Worm (Caenorhabditis elegans) whole organism, late embryonic: Measurements from ENCODE around the gene glo-4.

ENCODE experiments used
- C08G9.2 ChIP-seq: sonication (generic microtip); optimal IDR thresholded peaks from 2 replicates; lab custom pipeline; 2016; ENCODE audit warnings: mild to moderate bottlenecking, missing genetic modification characterization, moderate library complexity, missing compliant biosample characterization
- C38D4.7 ChIP-seq: fragments of 200-800 bp; sonication (Bioruptor generic); optimal IDR thresholded peaks from 2 replicates; lab custom pipeline; 2018; ENCODE audit warnings: mild to moderate bottlenecking, missing genetic modification characterization, moderate library complexity, missing compliant biosample characterization
- F13H6.1 ChIP-seq: sonication (generic microtip); optimal IDR thresholded peaks from 2 replicates; lab custom pipeline; 2016; ENCODE audit warnings: missing genetic modification characterization, missing compliant biosample characterization
- K02D7.2 ChIP-seq: sonication (generic microtip); optimal IDR thresholded peaks from 2 replicates; lab custom pipeline; 2017; ENCODE audit warnings: mild to moderate bottlenecking, missing genetic modification characterization, missing compliant biosample characterization
- ahr-1 ChIP-seq: sonication (generic microtip); optimal IDR thresholded peaks from 2 replicates; lab custom pipeline; 2016; ENCODE audit warnings: missing genetic modification characterization, missing compliant biosample characterization
- ceh-19 ChIP-seq: fragments of 200-800 bp; sonication (Bioruptor generic); optimal IDR thresholded peaks from 2 replicates; lab custom pipeline; 2018; ENCODE audit warnings: mild to moderate bottlenecking, missing genetic modification characterization, missing compliant biosample characterization
- ceh-2 ChIP-seq: sonication (generic microtip); optimal IDR thresholded peaks from 2 replicates; lab custom pipeline; 2016; ENCODE audit warnings: missing genotype, missing genetic modification characterization, missing compliant biosample characterization
- ceh-30 ChIP-seq: fragments of 150-350 bp; optimal IDR thresholded peaks from 2 replicates; lab custom pipeline; 2014; ENCODE audit warnings: missing biosample characterization, missing genetic modification characterization
- ceh-31 ChIP-seq: sonication (generic microtip); optimal IDR thresholded peaks from 2 replicates; lab custom pipeline; 2016; ENCODE audit warnings: missing genetic modification characterization, missing compliant biosample characterization
- che-1 ChIP-seq: sonication (generic microtip); optimal IDR thresholded peaks from 2 replicates; lab custom pipeline; 2016; ENCODE audit warnings: mild to moderate bottlenecking, missing genetic modification characterization, missing compliant biosample characterization
- dve-1 ChIP-seq: sonication (generic microtip); optimal IDR thresholded peaks from 2 replicates; lab custom pipeline; 2017; ENCODE audit warnings: antibody characterized with exemption, mild to moderate bottlenecking, missing genetic modification characterization, missing compliant biosample characterization
- fax-1 ChIP-seq: sonication (generic microtip); optimal IDR thresholded peaks from 2 replicates; lab custom pipeline; 2016; ENCODE audit warnings: missing genotype, missing genetic modification characterization, missing compliant biosample characterization
- fkh-10 ChIP-seq: fragments of 150-350 bp; optimal IDR thresholded peaks from 2 replicates; lab custom pipeline; 2014; ENCODE audit warnings: missing biosample characterization, missing genetic modification reagents, missing genetic modification characterization
- fkh-6 ChIP-seq: sonication (generic microtip); optimal IDR thresholded peaks from 2 replicates; lab custom pipeline; 2016; ENCODE audit warnings: missing genetic modification characterization, missing compliant biosample characterization
- gmeb-2 ChIP-seq: sonication (generic microtip); optimal IDR thresholded peaks from 2 replicates; lab custom pipeline; 2016; ENCODE audit warnings: missing genetic modification characterization, inconsistent platforms, missing compliant biosample characterization
- hlh-13 ChIP-seq: fragments of 200-800 bp; sonication (Bioruptor generic); optimal IDR thresholded peaks from 2 replicates; lab custom pipeline; 2018; ENCODE audit warnings: mild to moderate bottlenecking, missing genetic modification characterization, missing compliant biosample characterization
- hlh-15 ChIP-seq: sonication (generic microtip); optimal IDR thresholded peaks from 2 replicates; lab custom pipeline; 2016; ENCODE audit warnings: missing genetic modification characterization, missing compliant biosample characterization
- hlh-8 ChIP-seq: sonication (generic microtip); optimal IDR thresholded peaks from 2 replicates; lab custom pipeline; 2016; ENCODE audit warnings: missing genotype, missing genetic modification characterization, missing compliant biosample characterization
- lim-6 ChIP-seq: sonication (generic microtip); optimal IDR thresholded peaks from 2 replicates; lab custom pipeline; 2016; ENCODE audit warnings: missing genetic modification characterization, missing compliant biosample characterization
- mec-3 ChIP-seq: sonication (generic microtip); optimal IDR thresholded peaks from 2 replicates; lab custom pipeline; 2016; ENCODE audit warnings: borderline replicate concordance, missing genetic modification characterization, missing compliant biosample characterization
- nfya-1 ChIP-seq: sonication (generic microtip); optimal IDR thresholded peaks from 2 replicates; lab custom pipeline; 2017; ENCODE audit warnings: missing genetic modification characterization, mild to moderate bottlenecking, missing compliant biosample characterization, antibody characterized with exemption, moderate library complexity
- pax-1 ChIP-seq: fragments of 150-350 bp; optimal IDR thresholded peaks from 2 replicates; lab custom pipeline; 2014; ENCODE audit warnings: missing biosample characterization, missing genetic modification characterization
- pqm-1 ChIP-seq: sonication (generic microtip); optimal IDR thresholded peaks from 2 replicates; lab custom pipeline; 2016; ENCODE audit warnings: missing genetic modification characterization, missing compliant biosample characterization
- pros-1 ChIP-seq: fragments of 150-350 bp; optimal IDR thresholded peaks from 2 replicates; lab custom pipeline; 2014; ENCODE audit warnings: missing biosample characterization, missing genetic modification reagents, missing genetic modification characterization
- rnt-1 ChIP-seq: sonication (generic microtip); optimal IDR thresholded peaks from 2 replicates; lab custom pipeline; 2016; ENCODE audit warnings: missing genetic modification characterization, missing compliant biosample characterization
- ttx-3 ChIP-seq: sonication (generic microtip); optimal IDR thresholded peaks from 2 replicates; lab custom pipeline; 2016; ENCODE audit warnings: missing genetic modification reagents, missing genetic modification characterization, missing compliant biosample characterization
- unc-42 ChIP-seq: sonication (generic microtip); optimal IDR thresholded peaks from 2 replicates; lab custom pipeline; 2016; ENCODE audit warnings: missing genotype, missing genetic modification characterization, missing compliant biosample characterization
- unc-55 ChIP-seq: sonication (generic microtip); optimal IDR thresholded peaks from 2 replicates; lab custom pipeline; 2017; ENCODE audit warnings: missing biosample characterization, missing genetic modification reagents, missing genetic modification characterization
- unc-86 ChIP-seq: sonication (generic microtip); optimal IDR thresholded peaks from 2 replicates; lab custom pipeline; 2016; ENCODE audit warnings: missing genetic modification characterization, missing compliant biosample characterization

glo-4 gene

DNA sequence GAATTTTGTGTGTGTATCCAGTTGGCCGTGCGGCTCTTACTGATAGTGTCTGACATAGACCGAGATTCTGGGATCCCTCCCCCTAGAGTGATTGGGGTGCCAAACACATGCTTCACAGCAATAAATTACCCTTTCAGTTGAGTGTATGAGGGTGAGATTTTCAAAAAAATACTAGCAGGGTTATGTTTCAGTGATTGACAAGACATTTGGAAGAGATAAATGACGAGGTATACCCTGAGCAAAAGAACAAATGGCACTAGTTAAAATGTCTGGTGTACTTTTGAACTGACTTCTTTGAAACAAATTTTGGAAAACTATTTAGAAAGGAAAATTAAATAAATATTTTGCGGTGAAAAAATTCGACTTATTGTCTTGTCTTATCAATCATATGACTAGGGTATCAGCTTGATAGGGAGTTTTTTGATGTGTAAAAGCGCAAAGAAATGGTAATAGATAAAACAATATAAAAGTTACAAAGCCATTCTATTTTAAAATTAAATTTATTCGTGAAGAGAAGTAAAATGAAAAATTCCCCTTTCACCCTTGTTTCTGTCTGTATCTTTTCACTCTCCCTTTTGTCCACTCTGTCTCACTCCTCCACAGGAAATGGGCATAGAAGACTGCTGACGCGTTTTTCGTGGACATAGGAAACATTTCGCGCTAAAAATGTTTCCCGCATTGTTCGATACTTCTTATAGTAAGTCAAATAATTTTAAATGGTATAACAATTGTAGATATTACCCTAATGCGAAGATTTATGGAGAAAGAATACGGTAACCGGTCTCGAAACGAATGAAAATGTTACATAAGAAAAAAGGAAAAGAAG is at the start of gene glo-4:
Gene glo-4, minus strand, starts transcription at position 51 of the 826 bp plus-strand sequence.
- no peak for TF ChIP-seq pros-1 (tag; lab: Kevin White, UChicago)
- TF ChIP-seq nfya-1 (tag; lab: Kevin White, UChicago): peak; percentile 58
- TF ChIP-seq ceh-30 (tag; lab: Kevin White, UChicago): peak; percentile 57
- TF ChIP-seq fax-1: no peak
- TF ChIP-seq unc-42 (tag; lab: Kevin White, UChicago): peak; percentile 76
- TF ChIP-seq pqm-1 (tag; lab: Kevin White, UChicago): no peak
- no peak for TF ChIP-seq mec-3 (tag; lab: Kevin White, UChicago)
- TF ChIP-seq ceh-31 (tag; lab: Kevin White, UChicago): peak; percentile 30
- TF ChIP-seq rnt-1: no peak
- no peak for TF ChIP-seq F13H6.1 (tag; lab: Kevin White, UChicago)

DNA sequence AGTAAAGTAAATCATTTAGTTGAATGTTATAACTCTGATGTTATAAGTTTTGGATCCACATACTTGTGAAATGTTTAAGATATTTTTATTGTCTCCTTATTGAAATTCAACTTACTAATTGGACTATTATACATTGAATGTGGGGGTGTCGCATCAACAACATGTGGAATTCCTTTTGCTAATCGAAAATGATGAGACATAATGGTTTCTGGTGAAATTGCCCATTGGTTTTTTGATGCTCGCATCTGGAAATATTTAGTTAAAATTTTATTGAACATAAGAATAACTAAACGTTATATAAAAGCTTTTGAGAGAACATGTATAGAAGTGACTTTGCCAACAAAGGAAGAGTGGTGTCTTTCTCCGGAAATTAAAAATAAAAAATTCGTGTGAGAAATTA is 48.9 kb upstream of the glo-4 start, which contains the start of gene ZK682.7:
Gene ZK682.7, minus strand, starts transcription at position 247 of the 400 bp plus-strand sequence.
- TF ChIP-seq hlh-8 (tag; lab: Kevin White, UChicago) (no peak), C38D4.7 (no peak), K02D7.2 (tag; lab: Kevin White, UChicago) (no peak), ahr-1 (tag; lab: Kevin White, UChicago) (no peak), pax-1 (tag; lab: Kevin White, UChicago) (no peak), ceh-19 (GFP tag; lab: Kevin White, UChicago) (no peak), fkh-10 (GFP tag; lab: Kevin White, UChicago) (no peak), che-1 (tag; lab: Kevin White, UChicago) (no peak), hlh-13 (GFP tag; lab: Kevin White, UChicago) (no peak), ttx-3 (tag; lab: Kevin White, UChicago) (no peak), hlh-15 (no peak), ceh-2 (no peak), gmeb-2 (tag; lab: Kevin White, UChicago) (no peak), ceh-31 (tag; lab: Kevin White, UChicago) (no peak), C08G9.2 (tag; lab: Kevin White, UChicago) (no peak), unc-86 (tag; lab: Kevin White, UChicago) (no peak), ceh-30 (tag; lab: Kevin White, UChicago) (no peak)

DNA sequence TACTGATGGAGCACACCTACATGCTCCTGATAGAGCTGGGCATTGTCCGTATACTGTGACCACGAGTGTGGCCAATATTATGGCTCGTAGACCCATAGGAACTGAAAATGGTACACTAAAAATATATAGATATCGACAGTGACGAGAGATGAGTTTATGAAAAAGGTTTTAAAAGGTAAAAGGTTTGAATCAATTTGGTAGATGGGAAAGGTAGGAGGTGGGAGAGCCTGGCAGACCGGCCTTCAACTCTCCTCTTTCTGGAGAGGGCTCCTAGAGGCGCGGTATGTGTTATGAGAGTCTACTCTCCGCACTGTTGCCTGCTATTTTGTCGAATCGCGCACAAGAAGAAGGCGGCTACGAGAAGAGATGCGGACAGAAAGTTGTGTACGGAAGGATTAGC is 44.4 kb upstream of the glo-4 start, which contains the start of gene lron-2:
Gene lron-2, minus strand, starts transcription at position 101 of the 400 bp plus-strand sequence.
- TF ChIP-seq unc-55 (GFP tag; lab: Kevin White, UChicago): no peak

DNA sequence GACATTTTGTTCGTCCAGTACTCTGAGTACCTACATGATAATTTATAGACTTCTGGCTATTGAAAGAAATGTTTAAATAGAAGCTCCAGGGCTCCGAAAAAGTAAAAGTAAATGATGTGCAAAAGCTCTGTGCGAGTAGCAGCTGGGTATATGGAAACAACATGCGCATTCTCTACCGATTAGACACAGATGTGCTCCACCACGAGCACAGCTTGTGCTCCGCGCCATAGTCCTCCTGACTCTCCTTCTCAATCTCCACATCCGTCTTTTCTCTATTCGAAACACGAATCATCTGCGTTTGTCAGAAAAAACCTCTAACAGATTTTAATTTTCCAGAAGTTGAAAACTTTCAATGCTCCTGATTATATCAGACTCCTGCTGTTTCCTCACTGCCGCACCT is 40.4 kb upstream of the glo-4 start:
- TF ChIP-seq dve-1 (no peak), hlh-8 (tag; lab: Kevin White, UChicago) (peak; percentile 74)

DNA sequence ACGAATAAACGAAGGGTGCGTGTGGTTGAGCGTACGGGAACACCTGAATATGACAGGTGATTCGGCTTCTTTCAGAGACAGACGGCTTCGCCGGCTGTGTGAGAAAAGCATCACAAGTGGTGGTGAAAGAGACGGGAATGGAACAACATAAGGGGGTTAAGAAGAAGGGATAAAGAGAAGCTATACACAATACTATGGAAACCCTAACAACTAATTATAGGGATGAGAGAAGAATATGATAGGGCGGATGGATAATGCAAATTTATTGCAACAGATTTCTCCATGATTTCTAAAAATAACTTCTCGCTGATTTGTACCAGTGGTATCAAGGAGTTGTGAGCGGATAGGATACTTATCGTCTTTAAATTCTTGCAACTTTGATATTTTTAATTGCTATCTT is 39.1 kb upstream of the glo-4 start, which contains the start of gene hlh-10:
Gene hlh-10, minus strand, starts transcription at position 101 of the 400 bp plus-strand sequence.
- TF ChIP-seq lim-6 (tag; lab: Kevin White, UChicago): no peak
- no peak for TF ChIP-seq fkh-6 (tag; lab: Kevin White, UChicago)
